Fruit fly (Drosophila melanogaster) whole organism, adult: ENCODE results near the gene alphaTub84D.

Experiments
- CG11617 ChIP-seq: fragments of 200-800 bp; sonication (Bioruptor generic); optimal IDR thresholded peaks from 2 replicates; lab custom pipeline; 2017; ENCODE audit warnings: mild to moderate bottlenecking, missing biosample characterization, missing genetic modification reagents, missing genetic modification characterization
- CG12768 ChIP-seq: fragments of 200-800 bp; sonication (Bioruptor generic); optimal IDR thresholded peaks from 2 replicates; lab custom pipeline; 2017; ENCODE audit warnings: missing biosample characterization, missing genetic modification characterization, mild to moderate bottlenecking, moderate library complexity, missing genetic modification reagents
- CG14711 ChIP-seq: fragments of 200-800 bp; sonication (Bioruptor generic); optimal IDR thresholded peaks from 2 replicates; lab custom pipeline; 2018; ENCODE audit warnings: missing biosample characterization, mild to moderate bottlenecking, missing genetic modification characterization, moderate library complexity
- CG1620 ChIP-seq: fragments of 200-800 bp; sonication (Bioruptor generic); optimal IDR thresholded peaks from 2 replicates; lab custom pipeline; 2016; ENCODE audit warnings: missing biosample characterization, missing genetic modification characterization
- CG33017 ChIP-seq: fragments of 200-800 bp; sonication (Bioruptor generic); optimal IDR thresholded peaks from 2 replicates; lab custom pipeline; 2018; ENCODE audit warnings: missing biosample characterization, mild to moderate bottlenecking, missing genetic modification characterization, moderate library complexity
- CG5204 ChIP-seq: fragments of 200-800 bp; sonication (Bioruptor generic); optimal IDR thresholded peaks from 2 replicates; lab custom pipeline; 2016; ENCODE audit warnings: missing biosample characterization, missing genetic modification characterization
- CG7045 ChIP-seq: fragments of 200-800 bp; sonication (Bioruptor generic); optimal IDR thresholded peaks from 2 replicates; lab custom pipeline; 2017; ENCODE audit warnings: missing biosample characterization, mild to moderate bottlenecking, missing genetic modification characterization
- CG7101 ChIP-seq: fragments of 200-800 bp; sonication (Bioruptor generic); optimal IDR thresholded peaks from 2 replicates; lab custom pipeline; 2018; ENCODE audit warnings: missing biosample characterization, mild to moderate bottlenecking, missing genetic modification characterization, moderate library complexity
- Clk ChIP-seq: fragments of 200-800 bp; sonication (Bioruptor generic); optimal IDR thresholded peaks from 2 replicates; lab custom pipeline; 2017; ENCODE audit warnings: missing biosample characterization, missing genetic modification characterization
- Crg-1 ChIP-seq: fragments of 200-800 bp; sonication (Bioruptor generic); optimal IDR thresholded peaks from 2 replicates; lab custom pipeline; 2016; ENCODE audit warnings: missing biosample characterization, missing genetic modification characterization
- Hr96 ChIP-seq: fragments of 200-800 bp; sonication (Bioruptor generic); optimal IDR thresholded peaks from 2 replicates; lab custom pipeline; 2016; ENCODE audit warnings: missing biosample characterization, missing genetic modification characterization
- Mnt ChIP-seq: fragments of 200-800 bp; sonication (Bioruptor generic); optimal IDR thresholded peaks from 2 replicates; lab custom pipeline; 2016; ENCODE audit warnings: missing biosample characterization, mild to moderate bottlenecking, missing genetic modification characterization
- bab1 ChIP-seq: fragments of 200-800 bp; sonication (Bioruptor generic); optimal IDR thresholded peaks from 3 replicates; lab custom pipeline; 2019; ENCODE audit warnings: missing biosample characterization, mild to moderate bottlenecking, missing genetic modification characterization, moderate library complexity
- cic ChIP-seq: fragments of 200-800 bp; sonication (Bioruptor generic); optimal IDR thresholded peaks from 2 replicates; lab custom pipeline; 2017; ENCODE audit warnings: missing biosample characterization, mild to moderate bottlenecking, missing genetic modification characterization, moderate library complexity
- cnc ChIP-seq, 2 experiments: fragments of >200 bp; optimal IDR thresholded peaks; 2 replicates each; lab custom pipeline; 2017
- kay ChIP-seq: fragments of 200-800 bp; sonication (Bioruptor generic); peaks from one replicate; lab custom pipeline; 2016; ENCODE audit warnings: missing biosample characterization, missing genetic modification characterization, borderline replicate concordance
- ovo ChIP-seq: fragments of 200-800 bp; sonication (Bioruptor generic); optimal IDR thresholded peaks from 2 replicates; lab custom pipeline; 2016; ENCODE audit warnings: missing biosample characterization, missing genetic modification characterization
- pad ChIP-seq: fragments of 200-800 bp; sonication (Bioruptor generic); optimal IDR thresholded peaks from 3 replicates; lab custom pipeline; 2017; ENCODE audit warnings: missing biosample characterization, missing genetic modification characterization, mild to moderate bottlenecking, moderate library complexity, missing genetic modification reagents
- tj ChIP-seq: fragments of 200-800 bp; sonication (Bioruptor generic); optimal IDR thresholded peaks from 3 replicates; lab custom pipeline; 2017; ENCODE audit warnings: missing biosample characterization, mild to moderate bottlenecking, missing genetic modification characterization, moderate library complexity
- toe ChIP-seq: fragments of 200-800 bp; sonication (Bioruptor generic); optimal IDR thresholded peaks from 2 replicates; lab custom pipeline; 2016; ENCODE audit warnings: missing biosample characterization, missing genetic modification characterization

alphaTub84D gene

dm6 chr3R:7506314-7506988 is 24.1 kb upstream of the alphaTub84D start:
- no peak for TF ChIP-seq toe (GFP tag; lab: Kevin White, UChicago)
- peak; percentile 53 for TF ChIP-seq CG5204
- peak; percentile 43 for TF ChIP-seq CG7045 (GFP tag; lab: Kevin White, UChicago)
- TF ChIP-seq CG14711 = peak; percentile 67
- TF ChIP-seq CG12768 (GFP tag; lab: Kevin White, UChicago) = no peak
- peak; percentile 2 for TF ChIP-seq CG7101
- TF ChIP-seq kay = peak; percentile 74
- TF ChIP-seq pad = peak; percentile 19
- TF ChIP-seq bab1 (GFP tag; lab: Kevin White, UChicago) = no peak
- TF ChIP-seq tj = no peak

dm6 chr3R:7508198-7508837 is 22.2 kb upstream of the alphaTub84D start:
- TF ChIP-seq Mnt (GFP tag; lab: Kevin White, UChicago) (no peak), kay (peak; percentile 86), cic (GFP tag; lab: Kevin White, UChicago) (peak; percentile 18), toe (GFP tag; lab: Kevin White, UChicago) (no peak), bab1 (GFP tag; lab: Kevin White, UChicago) (peak; percentile 5), ovo (GFP tag; lab: Kevin White, UChicago) (no peak), tj (peak; percentile 1), CG1620 (GFP tag; lab: Kevin White, UChicago) (no peak), CG12768 (GFP tag; lab: Kevin White, UChicago) (no peak), Clk (GFP tag; lab: Kevin White, UChicago) (no peak), CG14711 (no peak), Crg-1 (GFP tag; lab: Kevin White, UChicago) (no peak)

dm6 chr3R:7514232-7514863 is 16.2 kb upstream of the alphaTub84D start:
- TF ChIP-seq kay (peak; percentile 64), CG7045 (GFP tag; lab: Kevin White, UChicago) (no peak)

- TF ChIP-seq cnc (optimal IDR thresholded peaks at IDR 0.05; lab: Kevin White, UChicago) (no peak), CG12768 (GFP tag; lab: Kevin White, UChicago) (peak; percentile 47), kay (peak; percentile 2), CG33017 (tag; lab: Kevin White, UChicago) (peak; percentile 51), CG7045 (GFP tag; lab: Kevin White, UChicago) (peak; percentile 38), bab1 (GFP tag; lab: Kevin White, UChicago) (no peak), CG1620 (GFP tag; lab: Kevin White, UChicago) (no peak), CG11617 (GFP tag; lab: Kevin White, UChicago) (no peak), pad (peak; percentile 14), Hr96 (peak; percentile 2), CG14711 (peak; percentile 29), CG5204 (peak; percentile 38), cic (GFP tag; lab: Kevin White, UChicago) (peak; percentile 55), toe (GFP tag; lab: Kevin White, UChicago) (peak; percentile 31), Clk (GFP tag; lab: Kevin White, UChicago) (peak; percentile 10), tj (peak; percentile 3), Mnt (GFP tag; lab: Kevin White, UChicago) (peak; percentile 59), CG7101 (peak; percentile 28), ovo (GFP tag; lab: Kevin White, UChicago) (peak; percentile 88)
These were observed 14.9 kb upstream of the alphaTub84D start, which contains the start of gene alpha-Est8 for dm6 chr3R:7515599-7516069. Gene alpha-Est8, minus strand, starts transcription at chr3R:7515670.

- no peak for TF ChIP-seq CG1620 (GFP tag; lab: Kevin White, UChicago)
- no peak for TF ChIP-seq CG11617 (GFP tag; lab: Kevin White, UChicago)
- TF ChIP-seq CG14711 = no peak
- TF ChIP-seq Clk (GFP tag; lab: Kevin White, UChicago) = no peak
- no peak for TF ChIP-seq CG33017 (tag; lab: Kevin White, UChicago)
- no peak for TF ChIP-seq CG5204
- no peak for TF ChIP-seq pad
- TF ChIP-seq cic (GFP tag; lab: Kevin White, UChicago) = no peak
- no peak for TF ChIP-seq kay
- no peak for TF ChIP-seq CG7045 (GFP tag; lab: Kevin White, UChicago)
- no peak for TF ChIP-seq tj
- no peak for TF ChIP-seq toe (GFP tag; lab: Kevin White, UChicago)
- TF ChIP-seq Mnt (GFP tag; lab: Kevin White, UChicago) = no peak
- TF ChIP-seq bab1 (GFP tag; lab: Kevin White, UChicago) = no peak
- TF ChIP-seq CG7101 = no peak
- no peak for TF ChIP-seq ovo (GFP tag; lab: Kevin White, UChicago)
- no peak for TF ChIP-seq cnc (optimal IDR thresholded peaks at IDR 0.05; lab: Kevin White, UChicago)
- TF ChIP-seq Hr96 = no peak
- TF ChIP-seq CG12768 (GFP tag; lab: Kevin White, UChicago) = no peak
- no peak for TF ChIP-seq Crg-1 (GFP tag; lab: Kevin White, UChicago)
These were observed 11.2 kb upstream of the alphaTub84D start, which contains the start of gene Ubc84D for dm6 chr3R:7519356-7519755. Gene Ubc84D, minus strand, starts transcription at chr3R:7519456.
